Worm (Caenorhabditis elegans) whole organism, L3 larva: ENCODE data around the gene osm-10.

Experiments used
- nhr-12 ChIP-seq: fragments of 150-350 bp; optimal IDR thresholded peaks from 2 replicates; lab custom pipeline; 2014; ENCODE audit warnings: missing biosample characterization, missing genetic modification characterization
- tbx-2 ChIP-seq: sonication (generic microtip); optimal IDR thresholded peaks from 2 replicates; lab custom pipeline; 2016; ENCODE audit warnings: mild to moderate bottlenecking, missing genetic modification characterization, missing compliant biosample characterization
- unc-62 ChIP-seq: fragments of 150-350 bp; sonication (generic microtip); optimal IDR thresholded peaks from 4 replicates; lab custom pipeline; 2014; ENCODE audit warnings: missing biosample characterization, missing genetic modification reagents, missing genetic modification characterization
- ztf-11 ChIP-seq: fragments of 150-350 bp; optimal IDR thresholded peaks from 2 replicates; lab custom pipeline; 2014; ENCODE audit warnings: missing biosample characterization, missing genetic modification characterization
- ztf-4 ChIP-seq: fragments of 150-350 bp; optimal IDR thresholded peaks from 2 replicates; lab custom pipeline; 2014; ENCODE audit warnings: missing biosample characterization, missing genetic modification characterization

ce11 chrIII:7198838-7199237, 44.2 kb upstream of the osm-10 start, which contains the start of gene pfd-5:
- TF ChIP-seq ztf-11 (no peak), ztf-4 (tag; lab: Kevin White, UChicago) (no peak), nhr-12 (no peak), tbx-2 (tag; lab: Kevin White, UChicago) (no peak), unc-62 (GFP tag; lab: Kevin White, UChicago) (no peak)
